Worm (Caenorhabditis elegans): ENCODE measurements around the gene Y53F4B.62.

- TF ChIP-seq mdl-1 (tag; optimal IDR thresholded peaks at IDR 0.05) (no peak), lin-39 (tag; optimal IDR thresholded peaks at IDR 0.05) (no peak), jun-1 (tag; optimal IDR thresholded peaks at IDR 0.05) (no peak), pha-4 (tag; optimal IDR thresholded peaks at IDR 0.05) (no peak), tbx-2 (tag; optimal IDR thresholded peaks at IDR 0.05) (no peak), ztf-11 (tag; optimal IDR thresholded peaks at IDR 0.05) (no peak), snpc-4 (tag; optimal IDR thresholded peaks at IDR 0.05) (no peak), skn-1 (tag; optimal IDR thresholded peaks at IDR 0.05) (no peak), R02D3.7 (tag; optimal IDR thresholded peaks at IDR 0.05) (no peak), nfya-1 (tag; optimal IDR thresholded peaks at IDR 0.05; ENCODE audit: insufficient read depth) (no peak), fos-1 (tag; optimal IDR thresholded peaks at IDR 0.05) (no peak), ceh-82 (tag; optimal IDR thresholded peaks at IDR 0.05) (no peak)
These were observed 13.3 kb upstream of the Y53F4B.62 start for ce11 chrII:15143729-15144128.
